Worm (Caenorhabditis elegans): ENCODE measurements around the gene C10C6.13.

DNA sequence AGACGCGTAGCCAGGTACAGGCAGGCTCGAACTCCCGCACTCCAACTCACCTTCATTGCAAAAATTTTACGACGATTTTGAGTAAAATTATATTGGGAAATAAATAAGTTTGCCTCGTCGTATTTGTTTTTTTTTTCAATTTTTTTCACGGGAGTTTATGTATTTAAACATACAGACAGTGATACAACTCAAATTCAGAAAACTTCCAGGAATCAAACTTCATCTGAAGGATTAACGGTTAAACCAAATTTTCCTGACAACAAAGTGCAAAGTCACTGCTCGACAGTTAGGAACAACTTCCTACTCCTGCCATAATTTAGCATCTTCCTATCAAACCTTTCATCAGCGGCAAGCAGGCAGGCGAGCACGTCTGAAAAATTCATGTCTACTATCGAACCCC lies 44.7 kb downstream of the C10C6.13 start, which contains the start of gene F22B3.8:
- TF ChIP-seq elt-1 (tag; optimal IDR thresholded peaks at IDR 0.05) (no peak), unc-39 (tag; optimal IDR thresholded peaks at IDR 0.05) (no peak), nhr-77 (tag; optimal IDR thresholded peaks at IDR 0.05) (no peak), nhr-23 (tag; optimal IDR thresholded peaks at IDR 0.05) (no peak), tbx-2 (tag; optimal IDR thresholded peaks at IDR 0.05) (no peak), nhr-11 (tag; optimal IDR thresholded peaks at IDR 0.05) (no peak), zag-1 (tag; optimal IDR thresholded peaks at IDR 0.05) (no peak), nfya-1 (tag; optimal IDR thresholded peaks at IDR 0.05; ENCODE audit: insufficient read depth) (no peak), fos-1 (tag; optimal IDR thresholded peaks at IDR 0.05) (no peak), nhr-237 (tag; optimal IDR thresholded peaks at IDR 0.05) (no peak), nhr-76 (tag; optimal IDR thresholded peaks at IDR 0.05) (no peak), snpc-4 (tag; optimal IDR thresholded peaks at IDR 0.05) (no peak), pqm-1 (tag; optimal IDR thresholded peaks at IDR 0.05) (no peak)

Measured in whole organism, L3 larva.